Worm (Caenorhabditis elegans) whole organism, L2 larva: Measurements from ENCODE around the gene Y17G9A.3.

Experiments used
- lin-13 ChIP-seq: fragments of 150-350 bp; optimal IDR thresholded peaks from 2 replicates; lab custom pipeline; 2014; ENCODE audit warnings: missing biosample characterization, missing genetic modification reagents, missing genetic modification characterization
- mdl-1 ChIP-seq, 2 experiments: fragments of 150-350 bp in 1 of 2; sonication (generic microtip) in 1 of 2; optimal IDR thresholded peaks; 2 replicates each; lab custom pipeline; 2017; ENCODE audit warnings: missing biosample characterization in 2 of 2, missing genetic modification characterization in 2 of 2
- unc-55 ChIP-seq: fragments of 150-350 bp; sonication (generic microtip); optimal IDR thresholded peaks from 3 replicates; lab custom pipeline; 2014; ENCODE audit warnings: missing biosample characterization, missing genetic modification reagents, missing genetic modification characterization

DNA sequence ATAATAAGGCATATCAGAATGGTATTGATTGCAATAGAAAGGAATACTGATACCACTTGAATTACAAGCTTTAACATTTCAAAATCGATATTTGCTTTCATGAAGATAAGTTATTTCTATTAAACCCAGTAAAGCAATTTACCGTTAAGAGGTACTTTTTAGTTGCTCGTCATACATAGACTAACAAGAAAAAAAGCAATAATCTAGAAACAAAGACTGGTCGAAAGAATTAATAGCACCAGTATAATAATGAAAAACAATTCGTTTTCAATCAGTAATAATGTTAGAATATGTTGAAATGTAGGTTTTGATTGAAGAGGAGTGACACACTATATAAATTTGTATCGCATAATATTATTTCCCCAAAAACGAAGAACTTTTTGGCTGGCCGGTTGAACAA lies 12.1 kb upstream of the Y17G9A.3 start, which contains the start of gene str-175:
- TF ChIP-seq unc-55 = no peak
- no peak for TF ChIP-seq lin-13
- TF ChIP-seq mdl-1 (tag; optimal IDR thresholded peaks at IDR 0.05; lab: Kevin White, UChicago) = no peak
